Worm (Caenorhabditis elegans): Measurements from ENCODE around the gene C01B9.1.

Gene C01B9.1

DNA sequence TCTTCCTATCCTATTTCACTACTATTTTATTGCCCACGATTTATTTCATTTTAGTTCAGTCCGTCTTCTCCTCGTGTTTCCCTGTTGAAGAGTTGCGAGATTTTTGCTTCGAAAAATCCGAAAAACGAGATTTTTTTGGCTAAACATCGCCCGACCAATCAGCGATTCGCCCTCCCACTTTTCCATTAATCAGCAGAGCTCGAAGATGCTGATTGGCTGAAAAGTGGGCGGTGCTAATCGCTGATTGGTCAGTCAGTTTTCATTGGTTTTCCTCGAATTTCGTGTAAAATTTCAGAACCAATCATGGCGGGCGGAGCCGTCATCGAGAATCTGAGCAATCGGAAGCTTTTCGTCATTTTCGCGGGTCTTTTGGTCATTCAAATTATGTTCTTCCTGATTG, 29.9 kb upstream of the C01B9.1 start, which contains the start of gene mig-14:
Gene mig-14 (plus strand): TSS at position 290 of the 400 bp plus-strand sequence.
- TF ChIP-seq mls-2 (tag; optimal IDR thresholded peaks at IDR 0.05) = no peak
- no peak for TF ChIP-seq cnd-1 (tag; optimal IDR thresholded peaks at IDR 0.05)
- no peak for TF ChIP-seq nhr-76 (tag; optimal IDR thresholded peaks at IDR 0.05)
- TF ChIP-seq pha-4 (tag; optimal IDR thresholded peaks at IDR 0.05) = no peak
- TF ChIP-seq ham-2 (GFP tag; optimal IDR thresholded peaks at IDR 0.05) = no peak
- no peak for TF ChIP-seq sem-2 (GFP tag; optimal IDR thresholded peaks at IDR 0.05)
- TF ChIP-seq blmp-1 (tag; optimal IDR thresholded peaks at IDR 0.05) = no peak
- no peak for TF ChIP-seq mep-1 (tag; optimal IDR thresholded peaks at IDR 0.05)
- TF ChIP-seq unc-39 (tag; optimal IDR thresholded peaks at IDR 0.05) = no peak
- TF ChIP-seq flh-1 (GFP tag; optimal IDR thresholded peaks at IDR 0.05) = no peak
- TF ChIP-seq snpc-4 (tag; optimal IDR thresholded peaks at IDR 0.05) = no peak
- TF ChIP-seq lin-32 (GFP tag; optimal IDR thresholded peaks at IDR 0.05) = no peak
- no peak for TF ChIP-seq lin-13 (tag; optimal IDR thresholded peaks at IDR 0.05)
- no peak for TF ChIP-seq ceh-83 (GFP tag; optimal IDR thresholded peaks at IDR 0.05)
- TF ChIP-seq ceh-39 (tag; optimal IDR thresholded peaks at IDR 0.05) = no peak
- TF ChIP-seq nhr-28 (tag; optimal IDR thresholded peaks at IDR 0.05) = no peak
- no peak for TF ChIP-seq elt-3 (tag; optimal IDR thresholded peaks at IDR 0.05)
- TF ChIP-seq hlh-1 (tag; optimal IDR thresholded peaks at IDR 0.05) = no peak
- TF ChIP-seq nhr-12 (tag; optimal IDR thresholded peaks at IDR 0.05) = no peak
- TF ChIP-seq sptf-1 (tag; optimal IDR thresholded peaks at IDR 0.05) = no peak

DNA sequence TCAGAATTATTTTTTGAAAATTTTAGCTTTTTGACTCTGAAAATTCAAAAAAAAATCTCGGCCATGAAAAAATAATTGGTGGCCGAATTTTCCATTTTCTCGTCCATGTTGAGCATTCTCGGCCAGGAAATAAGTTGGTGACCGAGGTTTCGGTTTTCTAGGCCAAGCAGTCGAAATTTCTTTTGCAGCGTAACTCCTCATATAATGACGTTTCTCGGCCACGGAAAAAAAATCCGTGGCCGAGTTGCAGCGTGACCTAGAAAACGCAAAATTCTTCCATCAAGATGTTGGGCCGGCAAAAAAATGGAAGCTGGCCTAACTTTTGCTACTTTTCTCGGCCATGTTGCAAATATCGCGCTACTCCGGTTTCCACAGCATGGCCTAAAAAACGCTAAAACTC, 21.2 kb upstream of the C01B9.1 start:
- no peak for TF ChIP-seq ztf-11 (tag; optimal IDR thresholded peaks at IDR 0.05)

DNA sequence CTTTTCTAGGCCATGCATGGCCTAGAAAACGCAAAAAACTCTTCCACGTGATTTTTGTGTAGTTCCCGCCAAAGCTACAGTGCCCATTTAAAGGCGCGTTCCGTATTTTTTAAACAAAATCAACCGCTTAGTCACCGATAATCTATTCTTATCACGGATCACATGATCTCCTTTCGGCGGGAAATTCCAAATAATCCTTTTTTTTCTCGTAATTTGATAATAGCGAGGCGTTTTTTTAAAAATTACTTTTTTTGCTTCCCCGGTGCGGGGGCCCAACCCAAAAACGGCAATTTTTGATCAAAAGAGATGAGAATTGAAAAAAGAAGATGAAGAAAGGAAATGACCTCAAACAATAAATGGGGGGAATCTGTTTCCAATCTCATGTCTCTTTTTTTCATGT, 20.3 kb upstream of the C01B9.1 start:
- TF ChIP-seq nhr-76 (tag; optimal IDR thresholded peaks at IDR 0.05) (no peak), bed-3 (GFP tag; optimal IDR thresholded peaks at IDR 0.05) (no peak), nhr-237 (tag; optimal IDR thresholded peaks at IDR 0.05) (no peak), ztf-11 (tag; optimal IDR thresholded peaks at IDR 0.05) (no peak), cnd-1 (tag; optimal IDR thresholded peaks at IDR 0.05) (no peak), lin-13 (tag; optimal IDR thresholded peaks at IDR 0.05) (no peak), nhr-28 (tag; optimal IDR thresholded peaks at IDR 0.05) (no peak), mep-1 (tag; optimal IDR thresholded peaks at IDR 0.05) (no peak), tbx-8 (GFP tag; optimal IDR thresholded peaks at IDR 0.05) (no peak), nhr-2 (tag; optimal IDR thresholded peaks at IDR 0.05) (no peak)

DNA sequence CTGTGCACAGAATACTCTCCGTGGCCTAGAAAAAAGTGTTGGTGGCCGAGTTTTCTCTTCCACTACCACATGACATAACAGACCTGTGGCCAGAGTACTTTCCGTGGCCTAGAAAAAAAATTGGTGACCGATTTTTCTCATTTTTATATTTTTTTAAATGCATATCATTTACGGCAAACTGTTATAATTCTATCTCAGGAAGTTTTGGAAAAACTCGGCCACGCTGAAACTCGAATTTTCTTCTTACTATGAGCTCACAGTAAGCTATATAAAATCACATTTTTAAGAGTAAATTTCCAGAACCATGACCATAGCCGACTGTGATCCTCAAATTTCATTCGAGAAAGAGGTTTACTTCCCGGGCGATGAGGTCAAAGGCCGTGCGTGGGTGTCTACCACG, 19.4 kb upstream of the C01B9.1 start, which contains the start of gene arrd-14:
Gene arrd-14 (plus strand): TSS at position 301 of the 400 bp plus-strand sequence.
- TF ChIP-seq ces-1 (GFP tag; optimal IDR thresholded peaks at IDR 0.05) (no peak), drap-1 (GFP tag; optimal IDR thresholded peaks at IDR 0.05) (no peak), unc-120 (tag; optimal IDR thresholded peaks at IDR 0.05; ENCODE audit: poor library complexity, severe bottlenecking) (no peak), nhr-2 (tag; optimal IDR thresholded peaks at IDR 0.05) (no peak), sptf-1 (tag; optimal IDR thresholded peaks at IDR 0.05) (no peak), M03D4.4 (tag; optimal IDR thresholded peaks at IDR 0.05) (no peak), blmp-1 (tag; optimal IDR thresholded peaks at IDR 0.05) (no peak)

DNA sequence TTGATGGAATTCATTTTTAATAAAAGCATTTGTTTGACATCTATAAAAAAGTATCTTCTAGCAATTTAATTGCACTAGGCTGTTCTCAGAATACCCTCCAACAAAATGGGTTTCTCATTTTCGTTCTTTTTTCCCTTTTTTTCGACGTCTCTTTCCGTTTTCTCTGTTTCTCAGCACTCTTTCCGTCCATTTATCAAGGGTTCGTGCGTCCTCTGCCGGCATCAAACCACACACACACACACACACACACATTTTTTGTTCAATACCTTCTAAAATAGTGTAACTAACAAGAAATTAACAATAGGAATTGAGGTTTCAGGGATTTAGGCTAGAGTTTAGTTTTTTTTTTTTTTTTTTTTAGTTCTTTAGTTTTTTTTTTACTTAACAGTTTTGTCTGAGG, 15.1 kb upstream of the C01B9.1 start:
- TF ChIP-seq lsy-2 (tag; optimal IDR thresholded peaks at IDR 0.05) (no peak), elt-1 (tag; optimal IDR thresholded peaks at IDR 0.05; ENCODE audit: borderline replicate concordance, insufficient read depth) (no peak), ceh-39 (tag; optimal IDR thresholded peaks at IDR 0.05) (no peak), ztf-11 (tag; optimal IDR thresholded peaks at IDR 0.05) (no peak), lin-32 (GFP tag; optimal IDR thresholded peaks at IDR 0.05) (no peak)

DNA sequence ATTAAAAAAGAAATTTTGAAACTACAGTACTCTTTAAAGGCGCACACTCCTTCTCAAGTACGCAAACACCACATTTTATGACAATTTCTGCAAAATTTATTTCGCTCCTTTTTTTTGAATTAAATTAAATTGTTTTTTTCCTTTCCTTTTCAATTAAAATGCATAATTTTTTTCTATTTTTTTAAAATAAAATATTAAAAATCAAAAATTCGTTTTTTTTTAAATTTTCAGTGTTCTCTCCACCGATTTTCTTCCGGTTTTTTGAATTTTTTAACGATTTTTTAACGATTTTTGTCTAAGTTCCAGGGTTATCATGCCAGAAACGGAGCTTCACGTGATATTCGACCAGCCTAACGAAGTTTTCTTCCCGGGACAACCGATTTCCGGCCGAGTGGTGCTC, 13.3 kb upstream of the C01B9.1 start, which contains the start of gene arrd-13:
Gene arrd-13 (plus strand): TSS at position 301 of the 400 bp plus-strand sequence.
- TF ChIP-seq elt-1 (tag; optimal IDR thresholded peaks at IDR 0.05; ENCODE audit: borderline replicate concordance, insufficient read depth) = no peak
- TF ChIP-seq elt-3 (tag; optimal IDR thresholded peaks at IDR 0.05) = no peak
- TF ChIP-seq bed-3 (GFP tag; optimal IDR thresholded peaks at IDR 0.05) = no peak
- TF ChIP-seq pha-4 (tag; optimal IDR thresholded peaks at IDR 0.05) = no peak
- TF ChIP-seq mep-1 (tag; optimal IDR thresholded peaks at IDR 0.05) = no peak
- TF ChIP-seq flh-1 (GFP tag; optimal IDR thresholded peaks at IDR 0.05) = no peak
- no peak for TF ChIP-seq unc-62 (GFP tag; optimal IDR thresholded peaks at IDR 0.05)
- no peak for TF ChIP-seq sem-2 (GFP tag; optimal IDR thresholded peaks at IDR 0.05)
- no peak for TF ChIP-seq ztf-11 (tag; optimal IDR thresholded peaks at IDR 0.05)
- TF ChIP-seq unc-39 (tag; optimal IDR thresholded peaks at IDR 0.05) = no peak
- no peak for TF ChIP-seq ces-1 (GFP tag; optimal IDR thresholded peaks at IDR 0.05)
- TF ChIP-seq sptf-1 (tag; optimal IDR thresholded peaks at IDR 0.05) = no peak
- no peak for TF ChIP-seq snpc-4 (tag; optimal IDR thresholded peaks at IDR 0.05)
- no peak for TF ChIP-seq nhr-76 (tag; optimal IDR thresholded peaks at IDR 0.05)
- no peak for TF ChIP-seq ceh-39 (tag; optimal IDR thresholded peaks at IDR 0.05)
- TF ChIP-seq lsy-2 (tag; optimal IDR thresholded peaks at IDR 0.05) = no peak
